Worm (Caenorhabditis elegans) whole organism, young adult: ENCODE results near the gene C05G5.1.

ENCODE experiments used
- him-1 ChIP-seq: sonication (generic microtip); optimal IDR thresholded peaks from 2 replicates; lab custom pipeline; 2016; ENCODE audit warnings: missing genotype, missing genetic modification reagents, missing genetic modification characterization, missing compliant biosample characterization
- madf-10 ChIP-seq: sonication (generic microtip); optimal IDR thresholded peaks from 2 replicates; lab custom pipeline; 2016; ENCODE audit warnings: mild to moderate bottlenecking, missing genetic modification characterization, missing compliant biosample characterization
- nhr-90 ChIP-seq: sonication (generic microtip); optimal IDR thresholded peaks from 2 replicates; lab custom pipeline; 2016; ENCODE audit warnings: missing genotype, mild to moderate bottlenecking, missing genetic modification characterization, missing compliant biosample characterization
- sea-2 ChIP-seq: fragments of 200-800 bp; sonication (Bioruptor generic); IDR thresholded peaks from 2 replicates; pipeline ENCODE4 v1.3.6; 2022; ENCODE audit warnings: missing genetic modification characterization, missing compliant biosample characterization
- tbp1 ChIP-seq: fragments of 200-800 bp; sonication (Bioruptor generic); optimal IDR thresholded peaks from 2 replicates; lab custom pipeline; 2018; ENCODE audit warnings: mild to moderate bottlenecking, missing genetic modification characterization, missing compliant biosample characterization
- unc-130 ChIP-seq: sonication (generic microtip); optimal IDR thresholded peaks from 2 replicates; lab custom pipeline; 2016; ENCODE audit warnings: missing genetic modification reagents, missing genetic modification characterization, missing compliant biosample characterization
- unc-62 ChIP-seq: fragments of 150-350 bp; optimal IDR thresholded peaks from 2 replicates; lab custom pipeline; 2014; ENCODE audit warnings: missing biosample characterization, missing genetic modification reagents, missing genetic modification characterization

DNA sequence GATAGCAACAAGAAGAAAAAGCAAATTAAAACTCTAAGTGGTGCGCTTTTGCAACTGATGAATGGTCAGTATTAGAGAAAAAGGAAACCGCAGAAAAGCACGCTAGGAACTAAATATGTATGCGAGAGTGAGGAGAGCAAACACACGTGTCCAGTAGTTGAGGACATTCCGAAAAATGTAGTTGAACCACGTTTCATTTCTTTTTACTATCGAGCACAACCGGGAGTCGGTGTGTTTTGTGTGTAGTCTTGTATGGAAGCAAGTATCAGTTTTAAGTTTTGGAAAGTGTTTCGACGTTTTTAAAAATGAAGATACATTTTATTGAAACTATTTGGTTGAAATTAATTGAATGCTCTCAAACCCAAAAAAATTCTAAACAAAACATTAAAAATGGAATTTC lies at the start of gene C05G5.1:
- TF ChIP-seq nhr-90 (no peak), unc-62 (GFP tag; lab: Kevin White, UChicago) (no peak), madf-10 (tag; lab: Kevin White, UChicago) (no peak), tbp1 (GFP tag; lab: Kevin White, UChicago) (no peak), unc-130 (no peak), him-1 (tag; lab: Kevin White, UChicago) (no peak), sea-2 (no peak)
